Fruit fly (Drosophila melanogaster) whole organism, embryonic: Measurements from ENCODE around the gene CAH9.
A peak's percentile ranks its signal among the peaks of the same experiment; 100 is the strongest.

Experiments
- Abd-B ChIP-seq: fragments of 200-800 bp; sonication (Bioruptor generic); optimal IDR thresholded peaks from 2 replicates; lab custom pipeline; 2018; ENCODE audit warnings: missing biosample characterization, mild to moderate bottlenecking, missing genetic modification characterization, moderate library complexity
- Aef1 ChIP-seq: fragments of 200-800 bp; sonication (Bioruptor generic); IDR thresholded peaks from 3 replicates; pipeline ENCODE4 v1.3.6; 2022; ENCODE audit warnings: missing biosample characterization, missing genetic modification characterization
- Atf3 ChIP-seq: fragments of 200-800 bp; sonication (Bioruptor generic); optimal IDR thresholded peaks from 3 replicates; lab custom pipeline; 2016; ENCODE audit warnings: missing biosample characterization, missing genetic modification characterization
- B-H2 ChIP-seq: fragments of 200-800 bp; sonication (Bioruptor generic); optimal IDR thresholded peaks from 2 replicates; lab custom pipeline; 2018; ENCODE audit warnings: missing biosample characterization, mild to moderate bottlenecking, missing genetic modification characterization
- Blimp-1 ChIP-seq: fragments of 200-800 bp; sonication (Bioruptor generic); optimal IDR thresholded peaks from 3 replicates; lab custom pipeline; 2018; ENCODE audit warnings: missing biosample characterization, missing genetic modification characterization, mild to moderate bottlenecking, moderate library complexity, missing genetic modification reagents
- BtbVII ChIP-seq: fragments of 200-800 bp; sonication (Bioruptor generic); optimal IDR thresholded peaks from 3 replicates; lab custom pipeline; 2017; ENCODE audit warnings: missing biosample characterization, mild to moderate bottlenecking, missing genetic modification characterization
- CG10462 ChIP-seq: fragments of 200-800 bp; sonication (Bioruptor generic); optimal IDR thresholded peaks from 2 replicates; lab custom pipeline; 2016; ENCODE audit warnings: missing biosample characterization, missing genetic modification characterization
- CG10979 ChIP-seq: fragments of 200-800 bp; sonication (Bioruptor generic); optimal IDR thresholded peaks from 2 replicates; lab custom pipeline; 2018; ENCODE audit warnings: missing biosample characterization, mild to moderate bottlenecking, missing genetic modification characterization, moderate library complexity
- CG11398 ChIP-seq: fragments of 200-800 bp; sonication (Bioruptor generic); optimal IDR thresholded peaks from 2 replicates; lab custom pipeline; 2016; ENCODE audit warnings: missing biosample characterization, missing genetic modification characterization
- CG12942 ChIP-seq: fragments of 200-800 bp; sonication (Bioruptor generic); optimal IDR thresholded peaks from 3 replicates; lab custom pipeline; 2016; ENCODE audit warnings: missing biosample characterization, missing genetic modification characterization
- CG13894 ChIP-seq: fragments of 200-800 bp; sonication (Bioruptor generic); optimal IDR thresholded peaks from 3 replicates; lab custom pipeline; 2018; ENCODE audit warnings: missing biosample characterization, mild to moderate bottlenecking, missing genetic modification characterization, moderate library complexity
- CG15696 ChIP-seq: fragments of 200-800 bp; sonication (Bioruptor generic); optimal IDR thresholded peaks from 2 replicates; lab custom pipeline; 2019; ENCODE audit warnings: missing biosample characterization, mild to moderate bottlenecking, missing genetic modification characterization, moderate library complexity
- CG30403 ChIP-seq: fragments of 200-800 bp; sonication (Bioruptor generic); optimal IDR thresholded peaks from 3 replicates; lab custom pipeline; 2016; ENCODE audit warnings: missing biosample characterization, missing genetic modification characterization
- CG3163 ChIP-seq: fragments of 200-800 bp; sonication (Bioruptor generic); optimal IDR thresholded peaks from 3 replicates; lab custom pipeline; 2016; ENCODE audit warnings: missing biosample characterization, missing genetic modification characterization
- CG33557 ChIP-seq: fragments of 200-800 bp; sonication (Bioruptor generic); optimal IDR thresholded peaks from 2 replicates; lab custom pipeline; 2019; ENCODE audit warnings: missing biosample characterization, mild to moderate bottlenecking, missing genetic modification characterization, moderate library complexity
- CG3726 ChIP-seq: fragments of 200-800 bp; sonication (Bioruptor generic); IDR thresholded peaks from 3 replicates; pipeline ENCODE4, ENCODE4 v1.3.6; 2022; ENCODE audit warnings: missing biosample characterization, missing genetic modification characterization
- CG4282 ChIP-seq: fragments of 200-800 bp; sonication (Bioruptor generic); optimal IDR thresholded peaks from 2 replicates; lab custom pipeline; 2016; ENCODE audit warnings: missing biosample characterization, missing genetic modification characterization
- CG6272 ChIP-seq: fragments of 200-800 bp; sonication (Bioruptor generic); IDR thresholded peaks from 2 replicates; pipeline ENCODE4 v1.3.6; 2022; ENCODE audit warnings: missing biosample characterization, missing genetic modification characterization
- CG6654 ChIP-seq: fragments of 200-800 bp; sonication (Bioruptor generic); optimal IDR thresholded peaks from 2 replicates; lab custom pipeline; 2017; ENCODE audit warnings: missing biosample characterization, mild to moderate bottlenecking, missing genetic modification characterization
- CG6689 ChIP-seq: fragments of 200-800 bp; sonication (Bioruptor generic); IDR thresholded peaks from 2 replicates; pipeline ENCODE4 v1.3.6; 2022; ENCODE audit warnings: missing biosample characterization, missing genetic modification characterization
- CG7745 ChIP-seq: fragments of 200-800 bp; sonication (Bioruptor generic); optimal IDR thresholded peaks from 2 replicates; lab custom pipeline; 2018; ENCODE audit warnings: missing biosample characterization, mild to moderate bottlenecking, missing genetic modification characterization, moderate library complexity
- CG7928 ChIP-seq: fragments of 200-800 bp; sonication (Bioruptor generic); optimal IDR thresholded peaks from 2 replicates; lab custom pipeline; 2017; ENCODE audit warnings: missing biosample characterization, mild to moderate bottlenecking, missing genetic modification characterization
- CG8359 ChIP-seq: fragments of 200-800 bp; sonication (Bioruptor generic); optimal IDR thresholded peaks from 2 replicates; lab custom pipeline; 2017; ENCODE audit warnings: missing biosample characterization, mild to moderate bottlenecking, missing genetic modification characterization, borderline replicate concordance
- CG9876 ChIP-seq: fragments of 200-800 bp; sonication (Bioruptor generic); optimal IDR thresholded peaks from 2 replicates; lab custom pipeline; 2016; ENCODE audit warnings: missing biosample characterization, missing genetic modification characterization
- CG9932 ChIP-seq: fragments of 200-800 bp; sonication (Bioruptor generic); IDR thresholded peaks from 2 replicates; pipeline ENCODE4 v1.3.6; 2022; ENCODE audit warnings: missing biosample characterization, missing genetic modification characterization
- CoRest ChIP-seq: fragments of 200-800 bp; sonication (Bioruptor generic); optimal IDR thresholded peaks from 3 replicates; lab custom pipeline; 2018; ENCODE audit warnings: missing biosample characterization, mild to moderate bottlenecking, missing genetic modification characterization, moderate library complexity
- D19B ChIP-seq: fragments of 200-800 bp; sonication (Bioruptor generic); optimal IDR thresholded peaks from 2 replicates; lab custom pipeline; 2017; ENCODE audit warnings: missing biosample characterization, mild to moderate bottlenecking, missing genetic modification characterization
- Ets65A ChIP-seq: fragments of 200-800 bp; sonication (Bioruptor generic); peaks from one replicate; lab custom pipeline; 2016; ENCODE audit warnings: missing biosample characterization, missing genetic modification characterization
- Lpt ChIP-seq: fragments of >200 bp; optimal IDR thresholded peaks from 2 replicates; lab custom pipeline; 2018; ENCODE audit warnings: missing biosample characterization, missing genetic modification characterization
- MBD-R2 ChIP-seq: fragments of 200-800 bp; sonication (Bioruptor generic); IDR thresholded peaks from 2 replicates; pipeline ENCODE4 v1.3.6; 2022; ENCODE audit warnings: missing biosample characterization, missing genetic modification characterization
- Myb ChIP-seq: fragments of 200-800 bp; sonication (Bioruptor generic); optimal IDR thresholded peaks from 2 replicates; lab custom pipeline; 2016; ENCODE audit warnings: missing biosample characterization, missing genetic modification characterization
- Oli ChIP-seq: fragments of 200-800 bp; sonication (Bioruptor generic); optimal IDR thresholded peaks from 2 replicates; lab custom pipeline; 2018; ENCODE audit warnings: missing biosample characterization, mild to moderate bottlenecking, missing genetic modification characterization, moderate library complexity
- Scr ChIP-seq: fragments of 200-800 bp; sonication (Bioruptor generic); IDR thresholded peaks from 2 replicates; pipeline ENCODE4 v1.3.6; 2022; ENCODE audit warnings: missing biosample characterization, missing genetic modification characterization; ENCODE audit not compliant: partially characterized antibody
- Sin3A ChIP-seq: fragments of >200 bp; optimal IDR thresholded peaks from 2 replicates; lab custom pipeline; 2018
- bab2 ChIP-seq: fragments of 200-800 bp; sonication (Bioruptor generic); optimal IDR thresholded peaks from 2 replicates; lab custom pipeline; 2016; ENCODE audit warnings: missing biosample characterization, missing genetic modification characterization
- bigmax ChIP-seq: fragments of 200-800 bp; sonication (Bioruptor generic); optimal IDR thresholded peaks from 2 replicates; lab custom pipeline; 2018; ENCODE audit warnings: missing biosample characterization, mild to moderate bottlenecking, missing genetic modification characterization
- chif ChIP-seq, 2 experiments: fragments of 200-800 bp; sonication (Bioruptor generic); optimal IDR thresholded peaks; 3 replicates each; lab custom pipeline; 2016; ENCODE audit warnings: missing biosample characterization in 2 of 2, missing genetic modification characterization in 2 of 2
- crc ChIP-seq: fragments of 200-800 bp; sonication (Bioruptor generic); optimal IDR thresholded peaks from 2 replicates; lab custom pipeline; 2016; ENCODE audit warnings: missing biosample characterization, missing genetic modification characterization
- fd3F ChIP-seq: fragments of 200-800 bp; sonication (Bioruptor generic); optimal IDR thresholded peaks from 2 replicates; lab custom pipeline; 2018; ENCODE audit warnings: missing biosample characterization, mild to moderate bottlenecking, missing genetic modification characterization, moderate library complexity
- ham ChIP-seq: fragments of 200-800 bp; sonication (Bioruptor generic); IDR thresholded peaks from 2 replicates; pipeline ENCODE4 v1.3.6; 2022; ENCODE audit warnings: missing biosample characterization, missing genetic modification characterization
- lbe ChIP-seq: fragments of 200-800 bp; sonication (Bioruptor generic); optimal IDR thresholded peaks from 2 replicates; lab custom pipeline; 2016; ENCODE audit warnings: missing biosample characterization, mild to moderate bottlenecking, missing genetic modification characterization
- lola ChIP-seq, 3 experiments: fragments of >200 bp in 2 of 3; fragments of 200-800 bp in 1 of 3; sonication (Bioruptor generic) in 1 of 3; optimal IDR thresholded peaks; 2 replicates each; lab custom pipeline; 2017 to 2019; ENCODE audit warnings: missing biosample characterization in 3 of 3, missing genetic modification characterization in 3 of 3, mild to moderate bottlenecking in 1 of 3, moderate library complexity in 1 of 3
- maf-S ChIP-seq: fragments of 200-800 bp; sonication (Bioruptor generic); optimal IDR thresholded peaks from 2 replicates; lab custom pipeline; 2016; ENCODE audit warnings: missing biosample characterization, missing genetic modification characterization
- schlank ChIP-seq: fragments of 200-800 bp; sonication (Bioruptor generic); optimal IDR thresholded peaks from 2 replicates; lab custom pipeline; 2018; ENCODE audit warnings: missing biosample characterization, mild to moderate bottlenecking, missing genetic modification characterization
- scrt ChIP-seq: fragments of 200-800 bp; sonication (Bioruptor generic); optimal IDR thresholded peaks from 2 replicates; lab custom pipeline; 2018; ENCODE audit warnings: missing biosample characterization, mild to moderate bottlenecking, missing genetic modification characterization, moderate library complexity
- sd ChIP-seq: fragments of 200-800 bp; sonication (Bioruptor generic); optimal IDR thresholded peaks from 3 replicates; lab custom pipeline; 2018; ENCODE audit warnings: missing biosample characterization, mild to moderate bottlenecking, missing genetic modification characterization, moderate library complexity
- sim ChIP-seq: fragments of 200-800 bp; sonication (Bioruptor generic); IDR thresholded peaks from 2 replicates; pipeline ENCODE4 v1.3.6; 2022; ENCODE audit warnings: missing biosample characterization, missing genetic modification characterization
- sqz ChIP-seq: fragments of 200-800 bp; sonication (Bioruptor generic); optimal IDR thresholded peaks from 3 replicates; lab custom pipeline; 2018; ENCODE audit warnings: missing biosample characterization, mild to moderate bottlenecking, missing genetic modification characterization
- sr ChIP-seq: fragments of 200-800 bp; sonication (Bioruptor generic); IDR thresholded peaks from 3 replicates; pipeline ENCODE4 v1.3.6; 2022; ENCODE audit warnings: missing biosample characterization, missing genetic modification characterization
- sug ChIP-seq: fragments of 200-800 bp; optimal IDR thresholded peaks from 2 replicates; lab custom pipeline; 2019; ENCODE audit warnings: missing biosample characterization, mild to moderate bottlenecking, missing genetic modification characterization, moderate library complexity
- tna ChIP-seq: fragments of 200-800 bp; sonication (Bioruptor generic); IDR thresholded peaks from 2 replicates; pipeline ENCODE4 v1.3.6; 2022; ENCODE audit warnings: missing biosample characterization, missing genetic modification characterization; ENCODE audit not compliant: partially characterized antibody
- wor ChIP-seq: fragments of 200-800 bp; sonication (Bioruptor generic); IDR thresholded peaks from 2 replicates; pipeline ENCODE4 v1.3.6; 2022; ENCODE audit warnings: missing biosample characterization, missing genetic modification characterization

CAH9 gene

DNA sequence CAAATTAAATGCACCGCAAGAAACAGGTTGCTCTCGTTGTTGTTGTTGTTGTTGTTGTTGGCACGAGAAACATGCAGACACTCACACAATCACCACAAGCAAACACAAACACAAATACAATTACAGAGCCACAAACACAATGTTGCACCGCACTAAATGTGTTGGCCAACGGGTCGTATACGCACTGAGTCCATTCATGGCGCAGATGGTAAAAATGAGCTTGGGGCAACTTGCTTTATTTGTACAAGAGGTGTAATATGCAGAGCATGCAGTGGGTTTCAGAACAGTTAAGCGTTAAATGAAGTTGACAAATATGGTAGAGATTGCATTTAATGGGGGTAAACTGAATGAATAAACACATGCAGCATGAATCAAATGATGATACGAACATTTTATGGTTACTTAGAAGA lies 31.9 kb upstream of the CAH9 start (continued):
- no peak for TF ChIP-seq sug
- no peak for TF ChIP-seq schlank (tag; lab: Kevin White, UChicago)
- no peak for TF ChIP-seq wor (GFP tag; lab: Robert Waterston, UW)
- no peak for TF ChIP-seq scrt (GFP tag; lab: Kevin White, UChicago)
- TF ChIP-seq Blimp-1 = peak; percentile 49
- no peak for TF ChIP-seq MBD-R2 (GFP tag; lab: Robert Waterston, UW)
- TF ChIP-seq sim = no peak
- TF ChIP-seq Abd-B (GFP tag; lab: Kevin White, UChicago) = no peak
- TF ChIP-seq CG13894 (tag; lab: Kevin White, UChicago) = no peak
- TF ChIP-seq Scr (GFP tag; lab: Robert Waterston, UW) = no peak
- no peak for TF ChIP-seq CG11398 (GFP tag; lab: Kevin White, UChicago)
- no peak for TF ChIP-seq CG3163 (GFP tag; lab: Kevin White, UChicago)
- no peak for TF ChIP-seq crc (GFP tag; lab: Kevin White, UChicago)
- no peak for TF ChIP-seq CG7928
- TF ChIP-seq CG3726 (GFP tag; lab: Robert Waterston, UW) = no peak
- TF ChIP-seq Ets65A = no peak
- TF ChIP-seq CG4282 (GFP tag; lab: Kevin White, UChicago) = no peak
- peak; percentile 56 for TF ChIP-seq sqz (GFP tag; lab: Kevin White, UChicago)
- TF ChIP-seq CG6654 (GFP tag; lab: Kevin White, UChicago) = no peak
- TF ChIP-seq Lpt (GFP tag; lab: Kevin White, UChicago) = no peak
- peak; percentile 36 for TF ChIP-seq CG8359 (GFP tag; lab: Kevin White, UChicago)
- TF ChIP-seq BtbVII (GFP tag; lab: Kevin White, UChicago) = no peak
- TF ChIP-seq lbe (GFP tag; lab: Kevin White, UChicago) = no peak
- no peak for TF ChIP-seq Oli
- TF ChIP-seq B-H2 (GFP tag; lab: Kevin White, UChicago) = no peak
- peak; percentile 33 for TF ChIP-seq CG9876 (GFP tag; lab: Kevin White, UChicago)
- no peak for TF ChIP-seq sd (tag; lab: Kevin White, UChicago)
- TF ChIP-seq bigmax (GFP tag; lab: Kevin White, UChicago) = peak; percentile 23
- no peak for TF ChIP-seq sr (GFP tag; lab: Robert Waterston, UW)
- TF ChIP-seq fd3F (GFP tag; lab: Kevin White, UChicago) = no peak
- TF ChIP-seq CG6689 (GFP tag; lab: Robert Waterston, UW) = 0 out of 2 replicates have a peak, but pooled peaks have one; percentile 24
- peak; percentile 8 for TF ChIP-seq CG10462
- no peak for TF ChIP-seq Atf3
- no peak for TF ChIP-seq Myb (GFP tag; lab: Kevin White, UChicago)
- no peak for TF ChIP-seq tna (GFP tag; lab: Robert Waterston, UW)
- TF ChIP-seq D19B (GFP tag; lab: Kevin White, UChicago) = no peak
- TF ChIP-seq CG15696 (tag; lab: Kevin White, UChicago) = no peak
- peak in 1 of 3 experiments; percentile 31 for TF ChIP-seq lola (GFP tag; optimal IDR thresholded peaks at IDR 0.05; lab: Kevin White, UChicago)
- TF ChIP-seq CG10979 = peak; percentile 53
- peak; percentile 16 for TF ChIP-seq bab2
- TF ChIP-seq CG30403 (GFP tag; lab: Kevin White, UChicago) = no peak
- TF ChIP-seq CG9932 (GFP tag; lab: Robert Waterston, UW) = no peak
- TF ChIP-seq Aef1 (GFP tag; lab: Robert Waterston, UW) = no peak
- TF ChIP-seq ham (GFP tag; lab: Robert Waterston, UW) = no peak
- TF ChIP-seq CG12942 = no peak
- TF ChIP-seq CG7745 (tag; lab: Kevin White, UChicago) = no peak
- TF ChIP-seq Sin3A (lab: Kevin White, UChicago) = no peak
- TF ChIP-seq CG6272 (GFP tag; lab: Robert Waterston, UW) = no peak
- no peak for TF ChIP-seq chif (GFP tag; optimal IDR thresholded peaks at IDR 0.05; lab: Kevin White, UChicago)
- TF ChIP-seq CoRest (tag; lab: Kevin White, UChicago) = peak; percentile 22
- peak; percentile 43 for TF ChIP-seq CG33557 (GFP tag; lab: Kevin White, UChicago)
- no peak for TF ChIP-seq maf-S (GFP tag; lab: Kevin White, UChicago)
